Fruit fly (Drosophila melanogaster) whole organism: ENCODE data around the gene TwdlX.

Experiments used
- CG8478 ChIP-seq: fragments of >200 bp; optimal IDR thresholded peaks from 2 replicates; lab custom pipeline; 2018; ENCODE audit warnings: inconsistent platforms
- Dll ChIP-seq: fragments of >200 bp; optimal IDR thresholded peaks from 2 replicates; lab custom pipeline; 2017
- pan ChIP-seq: fragments of >200 bp; optimal IDR thresholded peaks from 2 replicates; lab custom pipeline; 2017
- psq ChIP-seq: fragments of >200 bp; optimal IDR thresholded peaks from 2 replicates; lab custom pipeline; 2017

DNA sequence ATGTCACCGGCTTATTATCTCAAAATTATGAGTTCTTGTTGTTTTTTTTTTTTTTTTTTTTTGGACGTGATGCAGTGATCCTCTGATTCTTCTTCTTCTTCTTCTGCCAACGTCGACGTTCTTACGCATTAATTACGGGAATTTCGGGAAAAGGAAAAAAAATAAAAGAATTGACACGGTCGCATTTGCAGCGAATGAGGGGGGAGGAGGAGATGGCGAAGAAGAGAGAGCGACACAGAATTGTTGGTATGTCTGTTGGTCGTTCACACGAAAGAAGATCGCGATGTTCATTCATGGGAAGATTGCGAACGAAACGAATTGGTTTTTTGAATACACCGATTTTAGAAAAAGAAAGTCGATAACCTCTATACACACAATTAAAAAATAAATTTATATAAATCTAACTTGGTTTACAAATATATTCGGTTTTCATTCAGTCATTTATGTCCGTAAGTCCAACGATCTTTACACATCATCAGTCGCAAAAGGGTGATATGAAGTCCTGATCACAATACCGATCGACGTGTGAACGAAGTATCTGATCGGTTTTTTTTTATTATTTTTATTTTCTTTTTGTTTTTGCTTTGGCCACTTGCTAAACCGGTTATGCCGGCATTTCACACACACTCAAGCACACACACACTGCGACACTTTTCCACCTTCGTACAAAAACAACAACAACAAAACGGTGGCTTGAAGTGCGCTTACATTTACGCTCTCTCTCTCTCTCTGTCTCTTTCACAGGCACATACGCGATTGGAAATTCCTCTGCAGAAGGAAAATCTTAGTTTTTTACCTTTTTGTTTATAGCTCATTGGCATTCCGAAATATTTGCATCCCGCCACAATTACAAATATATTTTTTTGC is 20.1 kb downstream of the TwdlX start:
- TF ChIP-seq Dll (lab: Kevin White, UChicago): no peak
- no peak for TF ChIP-seq pan (lab: Kevin White, UChicago)
- TF ChIP-seq CG8478: no peak
- TF ChIP-seq psq (lab: Kevin White, UChicago): no peak
